Worm (Caenorhabditis elegans): ENCODE results near the gene mrps-12.

- TF ChIP-seq ZK185.1 (tag; optimal IDR thresholded peaks at IDR 0.05; ENCODE audit: poor library complexity, severe bottlenecking) (no peak), ama-1 (optimal IDR thresholded peaks at IDR 0.05) (no peak), ama-1 (GFP tag; optimal IDR thresholded peaks at IDR 0.05) (no peak), madf-6 (GFP tag; IDR thresholded peaks at IDR 0.05) (no peak), F22D6.2 (tag; optimal IDR thresholded peaks at IDR 0.05) (no peak), F49E8.2 (tag; optimal IDR thresholded peaks at IDR 0.05; ENCODE audit: insufficient read depth) (no peak), B0019.2 (GFP tag; conservative IDR thresholded peaks at IDR 0.05) (no peak), pha-4 (tag; optimal IDR thresholded peaks at IDR 0.05) (no peak)
Observed at ce11 chrV:20850580-20850979, 12.7 kb downstream of the mrps-12 start, which contains the start of gene clec-264.
